Fruit fly (Drosophila melanogaster): Measurements from ENCODE around the gene CG14839.

The CG14839 gene

dm6 chr3R:14291431-14291830 is 29.2 kb downstream of the CG14839 start (continued):
- TF ChIP-seq CG6792 (GFP tag; optimal IDR thresholded peaks at IDR 0.05) (peak; percentile 77), Lpt (GFP tag; optimal IDR thresholded peaks at IDR 0.05) (peak; percentile 72), Hr39 (GFP tag; optimal IDR thresholded peaks at IDR 0.05) (peak; percentile 65), CG11762 (GFP tag; optimal IDR thresholded peaks at IDR 0.05; ENCODE audit: insufficient read depth) (peak; percentile 73), spab (GFP tag; optimal IDR thresholded peaks at IDR 0.05) (peak; percentile 81), Gug (GFP tag; IDR thresholded peaks at IDR 0.05) (peak; percentile 49), CG7368 (GFP tag; optimal IDR thresholded peaks at IDR 0.05) (peak; percentile 75), acj6 (GFP tag; optimal IDR thresholded peaks at IDR 0.05) (peak; percentile 80), CG16779 (tag; optimal IDR thresholded peaks at IDR 0.05) (peak; percentile 77), Eip75B (GFP tag; optimal IDR thresholded peaks at IDR 0.05) (peak; percentile 79), CG1621 (tag; optimal IDR thresholded peaks at IDR 0.05) (peak; percentile 76), CG4318 (GFP tag; optimal IDR thresholded peaks at IDR 0.05) (peak; percentile 73), CG32006 (GFP tag; optimal IDR thresholded peaks at IDR 0.05) (peak; percentile 91), Ets96B (tag; optimal IDR thresholded peaks at IDR 0.05) (peak; percentile 89), CG6808 (GFP tag; optimal IDR thresholded peaks at IDR 0.05) (peak; percentile 90), Sox14 (GFP tag; optimal IDR thresholded peaks at IDR 0.05) (peak; percentile 78), CG6854 (GFP tag; optimal IDR thresholded peaks at IDR 0.05) (peak; percentile 85), CG10631 (GFP tag; optimal IDR thresholded peaks at IDR 0.05) (peak; percentile 78), salr (GFP tag; optimal IDR thresholded peaks at IDR 0.05) (peak; percentile 78 to 80)

DNA sequence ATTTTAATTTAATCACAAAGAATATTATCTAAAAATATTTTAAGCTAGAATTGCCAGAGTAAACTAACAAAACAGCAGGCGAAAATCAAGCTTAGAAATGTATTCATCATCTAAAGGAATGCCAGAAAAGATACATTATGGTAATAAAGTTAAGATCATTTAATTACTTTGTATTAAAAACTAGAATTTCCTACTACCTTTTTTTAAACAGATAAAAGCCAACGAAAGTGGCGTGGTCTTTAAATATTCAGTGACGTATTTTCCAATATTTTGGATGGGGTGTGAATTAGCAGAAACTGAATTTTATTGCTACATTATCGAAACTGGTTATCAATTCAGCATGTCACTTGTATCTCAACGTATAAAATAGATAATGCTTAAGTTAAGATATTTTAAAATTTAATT is 30.1 kb downstream of the CG14839 start:
- TF ChIP-seq svp (GFP tag) (peak; percentile 69), Smox (GFP tag; optimal IDR thresholded peaks at IDR 0.05) (peak; percentile 43), Eip75B (GFP tag; optimal IDR thresholded peaks at IDR 0.05) (peak; percentile 29), Met (GFP tag; optimal IDR thresholded peaks at IDR 0.05) (peak; percentile 58), CG11902 (GFP tag; optimal IDR thresholded peaks at IDR 0.05) (peak; percentile 35), CG8632 (GFP tag; optimal IDR thresholded peaks at IDR 0.05) (peak; percentile 41), OdsH (GFP tag; optimal IDR thresholded peaks at IDR 0.05) (peak; percentile 67), dac (GFP tag; optimal IDR thresholded peaks at IDR 0.05) (peak; percentile 35), CG3919 (GFP tag; optimal IDR thresholded peaks at IDR 0.05) (peak; percentile 67), CG6854 (GFP tag; optimal IDR thresholded peaks at IDR 0.05) (no peak), cyc (GFP tag; optimal IDR thresholded peaks at IDR 0.05) (peak; percentile 24), Ets21C (GFP tag; optimal IDR thresholded peaks at IDR 0.05) (peak; percentile 11), CG32006 (GFP tag; optimal IDR thresholded peaks at IDR 0.05) (peak; percentile 84), CG8119 (GFP tag; IDR thresholded peaks at IDR 0.05) (peak; percentile 50; the same call in 1 of the 3 replicates), CG7368 (GFP tag; optimal IDR thresholded peaks at IDR 0.05) (no peak), Blimp-1 (GFP tag; optimal IDR thresholded peaks at IDR 0.05) (no peak), CG11762 (GFP tag; optimal IDR thresholded peaks at IDR 0.05; ENCODE audit: insufficient read depth) (peak; percentile 56), CG10669 (GFP tag; optimal IDR thresholded peaks at IDR 0.05) (peak; percentile 49), achi (GFP tag; optimal IDR thresholded peaks at IDR 0.05) (peak; percentile 59), CG6163 (GFP tag; IDR thresholded peaks at IDR 0.05) (no peak), Sox14 (GFP tag; optimal IDR thresholded peaks at IDR 0.05) (peak; percentile 49), fkh (GFP tag; optimal IDR thresholded peaks at IDR 0.05) (no peak), Lpt (GFP tag; optimal IDR thresholded peaks at IDR 0.05) (peak; percentile 67), fd59A (GFP tag; optimal IDR thresholded peaks at IDR 0.05) (peak; percentile 38), CG6276 (GFP tag; optimal IDR thresholded peaks at IDR 0.05) (peak; percentile 73), salr (GFP tag; optimal IDR thresholded peaks at IDR 0.05) (peak; percentile 2 to 86), ss (GFP tag; optimal IDR thresholded peaks at IDR 0.05) (no peak), CG9139 (GFP tag; optimal IDR thresholded peaks at IDR 0.05) (no peak), Sox15 (GFP tag; optimal IDR thresholded peaks at IDR 0.05) (peak; percentile 24), CG4318 (GFP tag; optimal IDR thresholded peaks at IDR 0.05) (peak; percentile 67), CG1621 (tag; optimal IDR thresholded peaks at IDR 0.05) (no peak), spab (GFP tag; optimal IDR thresholded peaks at IDR 0.05) (peak; percentile 74), acj6 (GFP tag; optimal IDR thresholded peaks at IDR 0.05) (peak; percentile 50), CG34406 (GFP tag; optimal IDR thresholded peaks at IDR 0.05) (peak; percentile 50), Gug (GFP tag; IDR thresholded peaks at IDR 0.05) (peak; percentile 22; the same call in 1 of the 2 replicates), Ets96B (tag; optimal IDR thresholded peaks at IDR 0.05) (peak; percentile 24), net (GFP tag; optimal IDR thresholded peaks at IDR 0.05) (peak; percentile 49), CG11294 (GFP tag; IDR thresholded peaks at IDR 0.05) (no peak), Hr38 (GFP tag; optimal IDR thresholded peaks at IDR 0.05) (no peak), Hr39 (GFP tag; optimal IDR thresholded peaks at IDR 0.05) (peak; percentile 45), Sox102F (GFP tag; optimal IDR thresholded peaks at IDR 0.05) (peak; percentile 12), topi (GFP tag; optimal IDR thresholded peaks at IDR 0.05) (peak; percentile 58), CG3032 (tag; optimal IDR thresholded peaks at IDR 0.05) (peak; percentile 53)
